Worm (Caenorhabditis elegans) whole organism, L3 larva: ENCODE data around the gene nhr-272.

Source experiments
- egl-27 ChIP-seq: sonication (generic microtip); optimal IDR thresholded peaks from 4 replicates; lab custom pipeline; 2017; ENCODE audit warnings: missing biosample characterization, missing genetic modification reagents, missing genetic modification characterization
- elt-1 ChIP-seq: fragments of 150-350 bp; optimal IDR thresholded peaks from 2 replicates; lab custom pipeline; 2014; ENCODE audit warnings: missing biosample characterization, missing genetic modification characterization
- nhr-12 ChIP-seq: fragments of 150-350 bp; optimal IDR thresholded peaks from 2 replicates; lab custom pipeline; 2014; ENCODE audit warnings: missing biosample characterization, missing genetic modification characterization
- nhr-237 ChIP-seq: fragments of 150-350 bp; optimal IDR thresholded peaks from 2 replicates; lab custom pipeline; 2014; ENCODE audit warnings: missing biosample characterization, missing genetic modification characterization
- ztf-11 ChIP-seq: fragments of 150-350 bp; optimal IDR thresholded peaks from 2 replicates; lab custom pipeline; 2014; ENCODE audit warnings: missing biosample characterization, missing genetic modification characterization

DNA sequence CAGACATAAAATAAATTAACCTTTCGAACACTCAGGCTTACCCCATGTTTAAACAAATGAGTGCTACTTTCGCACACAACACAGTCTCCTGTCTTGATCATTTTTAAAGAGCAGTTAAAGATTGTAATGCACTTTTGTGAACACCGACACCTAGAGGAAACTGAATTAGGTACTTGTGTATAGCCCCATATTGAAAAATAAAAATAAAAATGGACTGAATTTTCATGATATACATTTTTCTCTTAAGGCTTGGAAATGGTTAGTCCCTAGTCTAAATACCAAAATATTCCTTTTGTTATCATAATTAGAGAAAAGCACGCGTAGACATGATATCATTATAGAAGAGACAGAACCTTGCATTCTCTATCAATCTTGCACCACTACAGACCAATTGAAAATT, 2.7 kb downstream of the nhr-272 start, which contains the start of gene nhr-214:
- TF ChIP-seq elt-1 (tag; lab: Kevin White, UChicago), result no peak
- no peak for TF ChIP-seq nhr-12 (tag; lab: Kevin White, UChicago)
- TF ChIP-seq egl-27 (tag; lab: Kevin White, UChicago), result no peak
- no peak for TF ChIP-seq ztf-11 (tag; lab: Kevin White, UChicago)
- no peak for TF ChIP-seq nhr-237 (tag; lab: Kevin White, UChicago)
